Worm (Caenorhabditis elegans) whole organism, L2 larva: Measurements from ENCODE around the gene rbf-1.
A peak's percentile ranks its signal among the peaks of the same experiment; 100 is the strongest.

Experiments used
- C34F6.9 ChIP-seq: fragments of 150-350 bp; optimal IDR thresholded peaks from 2 replicates; lab custom pipeline; 2014; ENCODE audit warnings: missing biosample characterization, missing genetic modification characterization
- F13H6.1 ChIP-seq: sonication (generic microtip); optimal IDR thresholded peaks from 2 replicates; lab custom pipeline; 2016; ENCODE audit warnings: missing genetic modification characterization, missing compliant biosample characterization
- Y55F3AM.14 ChIP-seq: fragments of 200-800 bp; sonication (Bioruptor generic); optimal IDR thresholded peaks from 2 replicates; lab custom pipeline; 2018; ENCODE audit warnings: mild to moderate bottlenecking, missing genetic modification characterization, missing compliant biosample characterization
- ZK546.5 ChIP-seq: sonication (generic microtip); optimal IDR thresholded peaks from 2 replicates; lab custom pipeline; 2017; ENCODE audit warnings: missing biosample characterization, missing genetic modification characterization
- alr-1 ChIP-seq: fragments of 150-350 bp; optimal IDR thresholded peaks from 2 replicates; lab custom pipeline; 2014; ENCODE audit warnings: missing biosample characterization, missing genetic modification characterization
- aly-2 ChIP-seq: fragments of 150-350 bp; optimal IDR thresholded peaks from 2 replicates; lab custom pipeline; 2014; ENCODE audit warnings: missing biosample characterization, missing genetic modification characterization
- ama-1 ChIP-seq: fragments of 150-350 bp; optimal IDR thresholded peaks from 2 replicates; lab custom pipeline; 2018; ENCODE audit warnings: inconsistent platforms
- ceh-82 ChIP-seq: fragments of 150-350 bp; optimal IDR thresholded peaks from 2 replicates; lab custom pipeline; 2014; ENCODE audit warnings: missing biosample characterization, missing genetic modification characterization
- crh-2 ChIP-seq: sonication (generic microtip); optimal IDR thresholded peaks from 2 replicates; lab custom pipeline; 2017; ENCODE audit warnings: missing biosample characterization, missing genetic modification characterization
- dmd-4 ChIP-seq: sonication (generic microtip); optimal IDR thresholded peaks from 2 replicates; lab custom pipeline; 2017; ENCODE audit warnings: missing biosample characterization, missing genetic modification characterization
- egl-27 ChIP-seq: sonication (generic microtip); optimal IDR thresholded peaks from 3 replicates; lab custom pipeline; 2017; ENCODE audit warnings: missing biosample characterization, missing genetic modification reagents, missing genetic modification characterization
- elt-3 ChIP-seq: sonication (generic microtip); optimal IDR thresholded peaks from 2 replicates; lab custom pipeline; 2017; ENCODE audit warnings: missing biosample characterization, missing genetic modification characterization
- gmeb-1 ChIP-seq: fragments of 150-350 bp; optimal IDR thresholded peaks from 2 replicates; lab custom pipeline; 2014; ENCODE audit warnings: missing biosample characterization, missing genetic modification characterization
- lin-39 ChIP-seq: fragments of 150-350 bp; optimal IDR thresholded peaks from 2 replicates; lab custom pipeline; 2014; ENCODE audit warnings: missing biosample characterization, missing genetic modification reagents, missing genetic modification characterization
- lsy-2 ChIP-seq, 2 experiments: fragments of 150-350 bp in 1 of 2; sonication (generic microtip) in 1 of 2; optimal IDR thresholded peaks; 2 replicates each; lab custom pipeline; 2014 to 2017; ENCODE audit warnings: missing biosample characterization in 2 of 2, missing genetic modification characterization in 2 of 2
- mab-5 ChIP-seq: fragments of 150-350 bp; optimal IDR thresholded peaks from 2 replicates; lab custom pipeline; 2014; ENCODE audit warnings: missing biosample characterization, missing genetic modification characterization
- mbf-1 ChIP-seq: sonication (generic microtip); optimal IDR thresholded peaks from 2 replicates; lab custom pipeline; 2017; ENCODE audit warnings: missing biosample characterization, missing genetic modification characterization
- mdl-1 ChIP-seq, 2 experiments: fragments of 150-350 bp in 1 of 2; sonication (generic microtip) in 1 of 2; optimal IDR thresholded peaks; 2 replicates each; lab custom pipeline; 2017; ENCODE audit warnings: missing biosample characterization in 2 of 2, missing genetic modification characterization in 2 of 2
- nhr-10 ChIP-seq: sonication (generic microtip); optimal IDR thresholded peaks from 2 replicates; lab custom pipeline; 2017; ENCODE audit warnings: missing biosample characterization, missing genetic modification characterization
- nhr-12 ChIP-seq: fragments of 150-350 bp; optimal IDR thresholded peaks from 2 replicates; lab custom pipeline; 2014; ENCODE audit warnings: missing biosample characterization, missing genetic modification characterization
- nhr-129 ChIP-seq: fragments of 150-350 bp; optimal IDR thresholded peaks from 2 replicates; lab custom pipeline; 2014; ENCODE audit warnings: missing biosample characterization, missing genetic modification characterization
- nhr-23 ChIP-seq: fragments of 150-350 bp; optimal IDR thresholded peaks from 2 replicates; lab custom pipeline; 2014; ENCODE audit warnings: missing biosample characterization, missing genetic modification reagents, missing genetic modification characterization
- nhr-237 ChIP-seq: fragments of 150-350 bp; optimal IDR thresholded peaks from 2 replicates; lab custom pipeline; 2014; ENCODE audit warnings: missing biosample characterization, missing genetic modification characterization
- nhr-25 ChIP-seq: fragments of 150-350 bp; sonication (generic microtip); optimal IDR thresholded peaks from 3 replicates; lab custom pipeline; 2014; ENCODE audit warnings: missing biosample characterization, missing genetic modification characterization
- nhr-77 ChIP-seq: fragments of 150-350 bp; optimal IDR thresholded peaks from 2 replicates; lab custom pipeline; 2014; ENCODE audit warnings: missing biosample characterization, missing genetic modification characterization
- peb-1 ChIP-seq: fragments of 150-350 bp; optimal IDR thresholded peaks from 2 replicates; lab custom pipeline; 2014; ENCODE audit warnings: missing biosample characterization, missing genetic modification characterization
- sem-4 ChIP-seq: fragments of 150-350 bp; optimal IDR thresholded peaks from 2 replicates; lab custom pipeline; 2014; ENCODE audit warnings: missing biosample characterization, missing genetic modification reagents, missing genetic modification characterization
- skn-1 ChIP-seq: sonication (generic microtip); optimal IDR thresholded peaks from 2 replicates; lab custom pipeline; 2017; ENCODE audit warnings: missing biosample characterization, missing genetic modification characterization
- sma-3 ChIP-seq: sonication (generic microtip); optimal IDR thresholded peaks from 2 replicates; lab custom pipeline; 2016; ENCODE audit warnings: missing genetic modification reagents, missing genetic modification characterization, missing compliant biosample characterization
- sma-9 ChIP-seq, 2 experiments: fragments of 150-350 bp in 1 of 2; sonication (generic microtip) in 1 of 2; optimal IDR thresholded peaks; 2 replicates each; lab custom pipeline; 2014 to 2016; ENCODE audit warnings: missing genetic modification characterization in 2 of 2, mild to moderate bottlenecking in 1 of 2, missing biosample characterization in 1 of 2, missing compliant biosample characterization in 1 of 2, missing genetic modification reagents in 1 of 2, moderate library complexity in 1 of 2
- snpc-4 ChIP-seq: fragments of 150-350 bp; optimal IDR thresholded peaks from 2 replicates; lab custom pipeline; 2014; ENCODE audit warnings: missing biosample characterization, missing genetic modification characterization
- unc-39 ChIP-seq: fragments of 150-350 bp; optimal IDR thresholded peaks from 2 replicates; lab custom pipeline; 2014; ENCODE audit warnings: missing biosample characterization, missing genetic modification characterization
- unc-55 ChIP-seq: fragments of 150-350 bp; sonication (generic microtip); optimal IDR thresholded peaks from 3 replicates; lab custom pipeline; 2014; ENCODE audit warnings: missing biosample characterization, missing genetic modification reagents, missing genetic modification characterization
- zag-1 ChIP-seq: fragments of 150-350 bp; optimal IDR thresholded peaks from 2 replicates; lab custom pipeline; 2014; ENCODE audit warnings: missing biosample characterization, missing genetic modification characterization
- ztf-11 ChIP-seq: sonication (generic microtip); optimal IDR thresholded peaks from 2 replicates; lab custom pipeline; 2017; ENCODE audit warnings: missing biosample characterization, missing genetic modification characterization
- ztf-4 ChIP-seq: fragments of 150-350 bp; optimal IDR thresholded peaks from 2 replicates; lab custom pipeline; 2014; ENCODE audit warnings: missing biosample characterization, missing genetic modification characterization

rbf-1 gene

DNA sequence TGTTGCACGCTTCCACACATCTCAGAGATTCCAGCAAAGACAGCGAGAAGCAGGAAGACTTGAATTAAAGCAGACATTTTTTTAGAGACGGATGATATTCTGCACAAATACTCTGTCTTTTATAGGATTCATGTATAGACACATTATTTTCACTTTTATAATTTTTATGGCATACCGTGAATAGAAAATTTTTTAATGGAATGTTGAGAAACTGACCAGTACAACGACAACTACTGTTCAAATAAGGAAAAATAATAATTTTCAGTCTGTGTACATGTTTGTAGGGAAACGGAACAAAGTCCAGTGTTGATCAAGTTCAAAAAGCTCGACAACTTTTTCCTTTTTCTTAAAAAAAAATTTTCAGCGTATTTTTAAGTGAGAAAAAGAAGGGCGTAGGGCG, 61.0 kb downstream of the rbf-1 start, which contains the start of gene Y102E9.6:
Gene Y102E9.6, minus strand, starts transcription at position 101 of the 400 bp plus-strand sequence.
- TF ChIP-seq gmeb-1 (tag; lab: Kevin White, UChicago) (no peak), elt-3 (tag; lab: Kevin White, UChicago) (no peak), ceh-82 (tag; lab: Kevin White, UChicago) (no peak), nhr-77 (tag; lab: Kevin White, UChicago) (no peak), unc-55 (GFP tag; lab: Kevin White, UChicago) (no peak), lsy-2 (tag; optimal IDR thresholded peaks at IDR 0.05; lab: Kevin White, UChicago) (no peak), nhr-25 (tag; lab: Kevin White, UChicago) (no peak), nhr-237 (tag; lab: Kevin White, UChicago) (no peak), peb-1 (no peak), zag-1 (tag; lab: Kevin White, UChicago) (no peak), nhr-12 (no peak), lin-39 (tag; lab: Kevin White, UChicago) (no peak), F13H6.1 (tag; lab: Kevin White, UChicago) (no peak), Y55F3AM.14 (GFP tag; lab: Kevin White, UChicago) (no peak), ztf-11 (tag; lab: Kevin White, UChicago) (no peak), sma-9 (GFP tag; optimal IDR thresholded peaks at IDR 0.05; lab: Kevin White, UChicago) (no peak), sma-9 (tag; optimal IDR thresholded peaks at IDR 0.05; lab: Kevin White, UChicago) (no peak), snpc-4 (no peak), mab-5 (tag; lab: Kevin White, UChicago) (no peak), ama-1 (lab: Kevin White, UChicago) (no peak)

- no peak for TF ChIP-seq sma-3 (GFP tag; lab: Kevin White, UChicago)
- TF ChIP-seq, all 48 proteins: peak for 0
These were observed 61.4 kb downstream of the rbf-1 start, which contains the start of gene K07E12.2 for ce11 chrIII:6736971-6737370. Gene K07E12.2 (plus strand): TSS chrIII:6737271.

ce11 chrIII:6740072-6740471, 64.5 kb downstream of the rbf-1 start:
- TF ChIP-seq dmd-4 (tag; lab: Kevin White, UChicago): no peak
- TF ChIP-seq ztf-11 (tag; lab: Kevin White, UChicago): no peak
- no peak for TF ChIP-seq skn-1 (tag; lab: Kevin White, UChicago)
- no peak for TF ChIP-seq gmeb-1 (tag; lab: Kevin White, UChicago)
- TF ChIP-seq ztf-4 (tag; lab: Kevin White, UChicago): no peak
- no peak for TF ChIP-seq unc-39 (tag; lab: Kevin White, UChicago)
- no peak for TF ChIP-seq sma-9 (GFP tag; optimal IDR thresholded peaks at IDR 0.05; lab: Kevin White, UChicago)
- TF ChIP-seq sma-9 (tag; optimal IDR thresholded peaks at IDR 0.05; lab: Kevin White, UChicago): no peak
- TF ChIP-seq nhr-77 (tag; lab: Kevin White, UChicago): no peak
- TF ChIP-seq aly-2 (tag; lab: Kevin White, UChicago): no peak
- TF ChIP-seq nhr-10 (tag; lab: Kevin White, UChicago): no peak
- TF ChIP-seq Y55F3AM.14 (GFP tag; lab: Kevin White, UChicago): no peak
- no peak for TF ChIP-seq zag-1 (tag; lab: Kevin White, UChicago)
- TF ChIP-seq C34F6.9 (tag; lab: Kevin White, UChicago): no peak
- no peak for TF ChIP-seq crh-2 (tag; lab: Kevin White, UChicago)
- no peak for TF ChIP-seq alr-1 (tag; lab: Kevin White, UChicago)
- no peak for TF ChIP-seq nhr-23
- no peak for TF ChIP-seq F13H6.1 (tag; lab: Kevin White, UChicago)

- TF ChIP-seq nhr-12: no peak
- no peak for TF ChIP-seq ceh-82 (tag; lab: Kevin White, UChicago)
- TF ChIP-seq nhr-129 (tag; lab: Kevin White, UChicago): peak; percentile 40
- TF ChIP-seq C34F6.9 (tag; lab: Kevin White, UChicago): no peak
- peak; percentile 44 for TF ChIP-seq F13H6.1 (tag; lab: Kevin White, UChicago)
- no peak for TF ChIP-seq sma-9 (GFP tag; optimal IDR thresholded peaks at IDR 0.05; lab: Kevin White, UChicago)
- TF ChIP-seq sma-9 (tag; optimal IDR thresholded peaks at IDR 0.05; lab: Kevin White, UChicago): no peak
These were observed 67.0 kb downstream of the rbf-1 start for ce11 chrIII:6742597-6742996.

- TF ChIP-seq nhr-25 (tag; lab: Kevin White, UChicago) (no peak), mbf-1 (tag; lab: Kevin White, UChicago) (no peak), elt-3 (tag; lab: Kevin White, UChicago) (no peak), ZK546.5 (tag; lab: Kevin White, UChicago) (no peak), nhr-129 (tag; lab: Kevin White, UChicago) (no peak), egl-27 (tag; lab: Kevin White, UChicago) (no peak), mdl-1 (tag; optimal IDR thresholded peaks at IDR 0.05; lab: Kevin White, UChicago) (no peak), sem-4 (tag; lab: Kevin White, UChicago) (no peak)
These were observed 70.4 kb downstream of the rbf-1 start, which contains the start of gene dig-1 for ce11 chrIII:6746008-6746407. Gene dig-1 (plus strand): TSS chrIII:6746308.
